Worm (Caenorhabditis elegans): ENCODE results near the gene rbm-17.

The rbm-17 gene

ce11 chrIV:11638016-11638415 lies at the start of gene rbm-17:
rbm-17 (plus strand) TSS chrIV:11638316.
- TF ChIP-seq lin-32 (GFP tag; optimal IDR thresholded peaks at IDR 0.05) (no peak), pha-4 (tag; optimal IDR thresholded peaks at IDR 0.05) (no peak), snpc-4 (tag; optimal IDR thresholded peaks at IDR 0.05) (no peak), nhr-76 (tag; optimal IDR thresholded peaks at IDR 0.05) (no peak), mls-2 (tag; optimal IDR thresholded peaks at IDR 0.05) (no peak), elt-3 (tag; optimal IDR thresholded peaks at IDR 0.05) (no peak), sptf-1 (tag; optimal IDR thresholded peaks at IDR 0.05) (no peak), nhr-12 (tag; optimal IDR thresholded peaks at IDR 0.05) (no peak), blmp-1 (tag; optimal IDR thresholded peaks at IDR 0.05) (no peak), ceh-43 (GFP tag; optimal IDR thresholded peaks at IDR 0.05) (no peak), drap-1 (GFP tag; optimal IDR thresholded peaks at IDR 0.05) (no peak), ztf-11 (tag; optimal IDR thresholded peaks at IDR 0.05) (no peak), lsy-2 (tag; optimal IDR thresholded peaks at IDR 0.05) (no peak), mep-1 (tag; optimal IDR thresholded peaks at IDR 0.05) (no peak), nhr-237 (tag; optimal IDR thresholded peaks at IDR 0.05) (no peak), M03D4.4 (tag; optimal IDR thresholded peaks at IDR 0.05) (no peak), lin-13 (tag; optimal IDR thresholded peaks at IDR 0.05) (no peak)

ce11 chrIV:11592165-11592564 lies 46.0 kb upstream of the rbm-17 start, which contains the start of gene spe-36:
spe-36 (minus strand) TSS chrIV:11592265.
- TF ChIP-seq lin-13 (tag; optimal IDR thresholded peaks at IDR 0.05) (no peak), zip-8 (tag; optimal IDR thresholded peaks at IDR 0.05) (no peak), M03D4.4 (tag; optimal IDR thresholded peaks at IDR 0.05) (no peak), nhr-28 (tag; optimal IDR thresholded peaks at IDR 0.05) (no peak), nhr-12 (tag; optimal IDR thresholded peaks at IDR 0.05) (no peak), elt-3 (tag; optimal IDR thresholded peaks at IDR 0.05) (no peak)

ce11 chrIV:11592820-11593219 lies 45.3 kb upstream of the rbm-17 start:
- TF ChIP-seq mep-1 (tag; optimal IDR thresholded peaks at IDR 0.05) (peak; percentile 8), lsy-2 (tag; optimal IDR thresholded peaks at IDR 0.05) (peak; percentile 6), ces-1 (GFP tag; optimal IDR thresholded peaks at IDR 0.05) (peak; percentile 10), mls-2 (tag; optimal IDR thresholded peaks at IDR 0.05) (no peak), sptf-1 (tag; optimal IDR thresholded peaks at IDR 0.05) (peak; percentile 24)

- TF ChIP-seq ceh-83 (GFP tag; optimal IDR thresholded peaks at IDR 0.05) (no peak), drap-1 (GFP tag; optimal IDR thresholded peaks at IDR 0.05) (peak; percentile 58), M03D4.4 (tag; optimal IDR thresholded peaks at IDR 0.05) (no peak), blmp-1 (tag; optimal IDR thresholded peaks at IDR 0.05) (no peak), tbx-8 (GFP tag; optimal IDR thresholded peaks at IDR 0.05) (no peak), lsy-2 (tag; optimal IDR thresholded peaks at IDR 0.05) (no peak), ceh-39 (tag; optimal IDR thresholded peaks at IDR 0.05) (peak; percentile 53), ceh-43 (GFP tag; optimal IDR thresholded peaks at IDR 0.05) (no peak), unc-120 (tag; optimal IDR thresholded peaks at IDR 0.05; ENCODE audit: poor library complexity, severe bottlenecking) (peak; percentile 43), lin-32 (GFP tag; optimal IDR thresholded peaks at IDR 0.05) (peak; percentile 50), hlh-1 (tag; optimal IDR thresholded peaks at IDR 0.05) (peak; percentile 64), nhr-2 (tag; optimal IDR thresholded peaks at IDR 0.05) (peak; percentile 35), nhr-28 (tag; optimal IDR thresholded peaks at IDR 0.05) (peak; percentile 15), ces-1 (GFP tag; optimal IDR thresholded peaks at IDR 0.05) (peak; percentile 96), nhr-12 (tag; optimal IDR thresholded peaks at IDR 0.05) (no peak), elt-3 (tag; optimal IDR thresholded peaks at IDR 0.05) (no peak), elt-1 (tag; optimal IDR thresholded peaks at IDR 0.05; ENCODE audit: borderline replicate concordance, insufficient read depth) (no peak), mls-2 (tag; optimal IDR thresholded peaks at IDR 0.05) (peak; percentile 45), nhr-237 (tag; optimal IDR thresholded peaks at IDR 0.05) (peak; percentile 90), flh-1 (GFP tag; optimal IDR thresholded peaks at IDR 0.05) (no peak), mep-1 (tag; optimal IDR thresholded peaks at IDR 0.05) (peak; percentile 79), unc-39 (tag; optimal IDR thresholded peaks at IDR 0.05) (no peak), ztf-11 (tag; optimal IDR thresholded peaks at IDR 0.05) (no peak), nhr-76 (tag; optimal IDR thresholded peaks at IDR 0.05) (no peak), bed-3 (GFP tag; optimal IDR thresholded peaks at IDR 0.05) (peak; percentile 24), sem-2 (GFP tag; optimal IDR thresholded peaks at IDR 0.05) (no peak), lin-13 (tag; optimal IDR thresholded peaks at IDR 0.05) (peak; percentile 11), cnd-1 (tag; optimal IDR thresholded peaks at IDR 0.05) (peak; percentile 65), pha-4 (tag; optimal IDR thresholded peaks at IDR 0.05) (peak; percentile 98), unc-62 (GFP tag; optimal IDR thresholded peaks at IDR 0.05) (peak; percentile 87), mab-5 (tag; optimal IDR thresholded peaks at IDR 0.05) (peak; percentile 12), snpc-4 (tag; optimal IDR thresholded peaks at IDR 0.05) (no peak), zip-8 (tag; optimal IDR thresholded peaks at IDR 0.05) (peak; percentile 32), sptf-1 (tag; optimal IDR thresholded peaks at IDR 0.05) (no peak), ham-2 (GFP tag; optimal IDR thresholded peaks at IDR 0.05) (peak; percentile 59)
Measured at ce11 chrIV:11593415-11594190, 44.5 kb upstream of the rbm-17 start, which contains the start of gene F40F11.3. F40F11.3 (minus strand) TSS chrIV:11594003.

All from whole organism, mixed stage, embryonic.